Fruit fly (Drosophila melanogaster) whole organism, embryonic: ENCODE results near the gene COX5B.
A peak's percentile ranks its signal among the peaks of the same experiment; 100 is the strongest.

ENCODE experiments used
- Abd-B ChIP-seq: fragments of 200-800 bp; sonication (Bioruptor generic); optimal IDR thresholded peaks from 2 replicates; lab custom pipeline; 2018; ENCODE audit warnings: missing biosample characterization, mild to moderate bottlenecking, missing genetic modification characterization, moderate library complexity
- CG10654 ChIP-seq: fragments of 200-800 bp; sonication (Bioruptor generic); optimal IDR thresholded peaks from 2 replicates; lab custom pipeline; 2016; ENCODE audit warnings: missing biosample characterization, missing genetic modification characterization
- CG11085 ChIP-seq: fragments of 200-800 bp; sonication (Bioruptor generic); IDR thresholded peaks from 2 replicates; pipeline ENCODE4 v1.3.6; 2022; ENCODE audit warnings: missing biosample characterization, missing genetic modification characterization
- CG11093 ChIP-seq: fragments of 200-800 bp; sonication (Bioruptor generic); IDR thresholded peaks from 3 replicates; pipeline ENCODE4 v1.3.6; 2022; ENCODE audit warnings: missing biosample characterization, missing genetic modification characterization
- CG11247 ChIP-seq: fragments of 200-800 bp; sonication (Bioruptor generic); IDR thresholded peaks from 2 replicates; pipeline ENCODE4 v1.3.6; 2022; ENCODE audit warnings: missing biosample characterization, missing genetic modification characterization
- CG12155 ChIP-seq: fragments of 200-800 bp; sonication (Bioruptor generic); optimal IDR thresholded peaks from 3 replicates; lab custom pipeline; 2016; ENCODE audit warnings: missing biosample characterization, missing genetic modification characterization
- CG13894 ChIP-seq: fragments of 200-800 bp; sonication (Bioruptor generic); optimal IDR thresholded peaks from 3 replicates; lab custom pipeline; 2018; ENCODE audit warnings: missing biosample characterization, mild to moderate bottlenecking, missing genetic modification characterization, moderate library complexity
- CG17568 ChIP-seq: fragments of 200-800 bp; sonication (Bioruptor generic); optimal IDR thresholded peaks from 2 replicates; lab custom pipeline; 2018; ENCODE audit warnings: missing biosample characterization, mild to moderate bottlenecking, missing genetic modification characterization, moderate library complexity
- CG32767 ChIP-seq: fragments of 200-800 bp; sonication (Bioruptor generic); IDR thresholded peaks from 2 replicates; pipeline ENCODE4 v1.3.6; 2022; ENCODE audit warnings: missing biosample characterization, missing genetic modification characterization
- CG3281 ChIP-seq: fragments of 200-800 bp; sonication (Bioruptor generic); optimal IDR thresholded peaks from 3 replicates; lab custom pipeline; 2017; ENCODE audit warnings: missing biosample characterization, mild to moderate bottlenecking, missing genetic modification characterization
- CG33557 ChIP-seq: fragments of 200-800 bp; sonication (Bioruptor generic); optimal IDR thresholded peaks from 2 replicates; lab custom pipeline; 2019; ENCODE audit warnings: missing biosample characterization, mild to moderate bottlenecking, missing genetic modification characterization, moderate library complexity
- CG3838 ChIP-seq: fragments of 200-800 bp; sonication (Bioruptor generic); optimal IDR thresholded peaks from 3 replicates; lab custom pipeline; 2016; ENCODE audit warnings: missing biosample characterization, missing genetic modification characterization
- CG4424 ChIP-seq: fragments of 200-800 bp; sonication (Bioruptor generic); optimal IDR thresholded peaks from 3 replicates; lab custom pipeline; 2016; ENCODE audit warnings: missing biosample characterization, missing genetic modification characterization
- CG4730 ChIP-seq: fragments of 200-800 bp; sonication (Bioruptor generic); IDR thresholded peaks from 2 replicates; pipeline ENCODE4 v1.3.6; 2022; ENCODE audit warnings: missing biosample characterization, missing genetic modification characterization
- CG8089 ChIP-seq: fragments of 200-800 bp; sonication (Bioruptor generic); optimal IDR thresholded peaks from 3 replicates; lab custom pipeline; 2016; ENCODE audit warnings: missing biosample characterization, missing genetic modification characterization
- CG8478 ChIP-seq: fragments of >200 bp; optimal IDR thresholded peaks from 2 replicates; lab custom pipeline; 2018
- CG9437 ChIP-seq: fragments of 200-800 bp; sonication (Bioruptor generic); optimal IDR thresholded peaks from 2 replicates; lab custom pipeline; 2018; ENCODE audit warnings: missing biosample characterization, mild to moderate bottlenecking, missing genetic modification characterization
- CG9609 ChIP-seq: fragments of 200-800 bp; sonication (Bioruptor generic); optimal IDR thresholded peaks from 3 replicates; lab custom pipeline; 2016; ENCODE audit warnings: missing biosample characterization, missing genetic modification characterization
- Gsc ChIP-seq: fragments of 200-800 bp; sonication (Bioruptor generic); IDR thresholded peaks from 2 replicates; pipeline ENCODE4 v1.3.6; 2022; ENCODE audit warnings: missing biosample characterization, missing genetic modification characterization
- Hmr ChIP-seq: fragments of 200-800 bp; sonication (Bioruptor generic); optimal IDR thresholded peaks from 3 replicates; lab custom pipeline; 2017; ENCODE audit warnings: mild to moderate bottlenecking, missing biosample characterization, missing genetic modification reagents, missing genetic modification characterization
- Kr ChIP-seq: fragments of 200-800 bp; sonication (Bioruptor generic); optimal IDR thresholded peaks from 2 replicates; lab custom pipeline; 2017; ENCODE audit warnings: missing biosample characterization, mild to moderate bottlenecking, missing genetic modification characterization
- NC2α ChIP-seq: fragments of 200-800 bp; sonication (Bioruptor generic); optimal IDR thresholded peaks from 2 replicates; lab custom pipeline; 2016; ENCODE audit warnings: missing biosample characterization, missing genetic modification characterization
- Optix ChIP-seq: fragments of 200-800 bp; sonication (Bioruptor generic); IDR thresholded peaks from 3 replicates; pipeline ENCODE4 v1.3.6; 2022; ENCODE audit warnings: missing biosample characterization, missing genetic modification characterization
- Spps ChIP-seq: fragments of 200-800 bp; sonication (Bioruptor generic); optimal IDR thresholded peaks from 2 replicates; lab custom pipeline; 2018; ENCODE audit warnings: missing biosample characterization, mild to moderate bottlenecking, missing genetic modification characterization
- Xbp1 ChIP-seq: fragments of 200-800 bp; sonication (Bioruptor generic); optimal IDR thresholded peaks from 3 replicates; lab custom pipeline; 2016; ENCODE audit warnings: missing biosample characterization, mild to moderate bottlenecking, missing genetic modification characterization
- ab ChIP-seq: fragments of 200-800 bp; sonication (Bioruptor generic); optimal IDR thresholded peaks from 2 replicates; lab custom pipeline; 2016; ENCODE audit warnings: missing biosample characterization, missing genetic modification characterization
- cas ChIP-seq: fragments of 200-800 bp; sonication (Bioruptor generic); IDR thresholded peaks from 2 replicates; pipeline ENCODE4 v1.3.6; 2022; ENCODE audit warnings: missing biosample characterization, missing genetic modification characterization
- caup ChIP-seq: fragments of 200-800 bp; sonication (Bioruptor generic); optimal IDR thresholded peaks from 3 replicates; lab custom pipeline; 2017; ENCODE audit warnings: missing biosample characterization, mild to moderate bottlenecking, missing genetic modification characterization, moderate library complexity; ENCODE audit not compliant: severe bottlenecking
- chinmo ChIP-seq: fragments of 200-800 bp; sonication (Bioruptor generic); IDR thresholded peaks from 4 replicates; pipeline ENCODE4 v1.3.6; 2022; ENCODE audit warnings: missing biosample characterization, missing genetic modification characterization; ENCODE audit not compliant: partially characterized antibody
- chm ChIP-seq: fragments of 200-800 bp; sonication (Bioruptor generic); IDR thresholded peaks from 2 replicates; pipeline ENCODE4 v1.3.6; 2022; ENCODE audit warnings: missing biosample characterization, missing genetic modification characterization
- dpn ChIP-seq, 2 experiments: fragments of 200-800 bp; sonication (Bioruptor generic); optimal IDR thresholded peaks; 3 replicates each; lab custom pipeline; 2016; ENCODE audit warnings: missing biosample characterization in 2 of 2, missing genetic modification characterization in 2 of 2
- grau ChIP-seq: fragments of 200-800 bp; optimal IDR thresholded peaks from 3 replicates; lab custom pipeline; 2019; ENCODE audit warnings: missing biosample characterization, mild to moderate bottlenecking, missing genetic modification characterization, moderate library complexity
- gsb ChIP-seq: fragments of 200-800 bp; sonication (Bioruptor generic); IDR thresholded peaks from 2 replicates; pipeline ENCODE4 v1.3.6; 2022; ENCODE audit warnings: missing biosample characterization, missing genetic modification characterization
- jumu ChIP-seq: fragments of 200-800 bp; sonication (Bioruptor generic); optimal IDR thresholded peaks from 3 replicates; lab custom pipeline; 2016; ENCODE audit warnings: missing biosample characterization, missing genetic modification characterization
- lola ChIP-seq, 3 experiments: fragments of >200 bp in 2 of 3; fragments of 200-800 bp in 1 of 3; sonication (Bioruptor generic) in 1 of 3; optimal IDR thresholded peaks; 2 replicates each; lab custom pipeline; 2017 to 2019; ENCODE audit warnings: missing biosample characterization in 3 of 3, missing genetic modification characterization in 3 of 3, mild to moderate bottlenecking in 1 of 3, moderate library complexity in 1 of 3
- luna ChIP-seq: fragments of 200-800 bp; sonication (Bioruptor generic); optimal IDR thresholded peaks from 2 replicates; lab custom pipeline; 2016; ENCODE audit warnings: missing biosample characterization, missing genetic modification characterization
- nerfin-1 ChIP-seq: fragments of 200-800 bp; sonication (Bioruptor generic); optimal IDR thresholded peaks from 3 replicates; lab custom pipeline; 2019; ENCODE audit warnings: missing biosample characterization, mild to moderate bottlenecking, missing genetic modification characterization, moderate library complexity
- nerfin-2 ChIP-seq: fragments of 200-800 bp; sonication (Bioruptor generic); IDR thresholded peaks from 2 replicates; pipeline ENCODE4 v1.3.6; 2022; ENCODE audit warnings: missing biosample characterization, missing genetic modification characterization; ENCODE audit not compliant: partially characterized antibody
- p53 ChIP-seq: fragments of 200-800 bp; sonication (Bioruptor generic); optimal IDR thresholded peaks from 2 replicates; lab custom pipeline; 2016; ENCODE audit warnings: missing biosample characterization, missing genetic modification characterization
- pum ChIP-seq: fragments of 200-800 bp; sonication (Bioruptor generic); optimal IDR thresholded peaks from 2 replicates; lab custom pipeline; 2016; ENCODE audit warnings: missing biosample characterization, missing genetic modification characterization
- repo ChIP-seq: fragments of 200-800 bp; sonication (Bioruptor generic); optimal IDR thresholded peaks from 2 replicates; lab custom pipeline; 2016; ENCODE audit warnings: missing biosample characterization, missing genetic modification characterization
- rib ChIP-seq: fragments of 200-800 bp; sonication (Bioruptor generic); IDR thresholded peaks from 2 replicates; pipeline ENCODE4 v1.3.6; 2022; ENCODE audit warnings: missing biosample characterization, missing genetic modification characterization
- salm ChIP-seq: fragments of 200-800 bp; sonication (Bioruptor generic); optimal IDR thresholded peaks from 2 replicates; lab custom pipeline; 2018; ENCODE audit warnings: missing biosample characterization, mild to moderate bottlenecking, missing genetic modification characterization
- sens-2 ChIP-seq: fragments of 200-800 bp; sonication (Bioruptor generic); IDR thresholded peaks from 2 replicates; pipeline ENCODE4 v1.3.6; 2022; ENCODE audit warnings: missing biosample characterization, missing genetic modification characterization
- slp2 ChIP-seq: fragments of 200-800 bp; sonication (Bioruptor generic); optimal IDR thresholded peaks from 2 replicates; lab custom pipeline; 2016; ENCODE audit warnings: missing biosample characterization, missing genetic modification characterization
- so ChIP-seq: fragments of 200-800 bp; sonication (Bioruptor generic); IDR thresholded peaks from 3 replicates; pipeline ENCODE4 v1.3.6; 2022; ENCODE audit warnings: missing biosample characterization, missing genetic modification characterization
- ssp ChIP-seq: fragments of 200-800 bp; sonication (Bioruptor generic); IDR thresholded peaks from 2 replicates; pipeline ENCODE4 v1.3.6; 2022; ENCODE audit warnings: missing biosample characterization, missing genetic modification characterization
- ttk ChIP-seq: fragments of 200-800 bp; sonication (Bioruptor generic); IDR thresholded peaks from 2 replicates; pipeline ENCODE4 v2.1.2; 2022; ENCODE audit warnings: missing biosample characterization, missing genetic modification characterization
- wor ChIP-seq: fragments of 200-800 bp; sonication (Bioruptor generic); IDR thresholded peaks from 2 replicates; pipeline ENCODE4 v1.3.6; 2022; ENCODE audit warnings: missing biosample characterization, missing genetic modification characterization
- zen ChIP-seq: fragments of 200-800 bp; sonication (Bioruptor generic); optimal IDR thresholded peaks from 3 replicates; lab custom pipeline; 2018; ENCODE audit warnings: missing biosample characterization, mild to moderate bottlenecking, missing genetic modification characterization, moderate library complexity
- zfh1 ChIP-seq: fragments of 200-800 bp; sonication (Bioruptor generic); IDR thresholded peaks from 3 replicates; pipeline ENCODE4 v1.3.6; 2022; ENCODE audit warnings: missing biosample characterization, missing genetic modification characterization

COX5B gene

DNA sequence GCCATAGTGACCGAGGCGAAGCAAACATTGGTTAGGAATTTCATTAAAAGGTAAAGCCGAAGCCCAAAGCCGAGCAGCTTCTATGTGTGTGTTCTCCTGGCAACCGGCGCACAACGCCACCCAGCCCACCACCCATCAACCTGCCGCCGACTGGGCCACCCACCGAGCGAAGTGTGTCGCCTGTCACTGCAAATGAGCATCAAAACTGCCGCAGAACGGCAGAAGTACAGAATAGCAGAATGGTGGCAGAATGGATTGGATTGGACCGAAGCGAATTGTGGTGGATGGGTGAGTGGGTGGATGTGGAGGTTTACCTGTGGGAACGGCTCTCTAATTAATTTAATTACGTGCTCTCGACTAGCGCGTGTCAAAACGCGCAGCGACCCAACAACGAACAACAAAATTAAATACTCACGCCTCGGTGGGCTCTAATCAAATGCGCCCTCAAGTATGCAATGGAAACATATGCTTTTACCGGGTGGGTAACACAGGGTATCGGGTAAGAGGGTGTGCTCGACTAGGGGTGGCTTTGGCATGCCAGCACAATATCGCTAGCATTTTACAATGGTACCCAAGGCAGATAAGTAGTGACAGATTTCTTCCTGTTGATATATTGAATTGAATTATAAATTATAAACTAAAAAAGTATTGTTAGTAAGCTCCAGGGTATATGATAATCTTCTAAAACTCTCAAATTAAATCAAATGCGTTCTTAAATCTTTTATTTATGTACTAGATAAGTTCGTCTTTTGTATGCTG, 17.8 kb upstream of the COX5B start (continued):
- TF ChIP-seq salm (tag; lab: Kevin White, UChicago), result no peak
- TF ChIP-seq ab (GFP tag; lab: Kevin White, UChicago), result no peak
- TF ChIP-seq NC2α (GFP tag; lab: Kevin White, UChicago), result no peak
- TF ChIP-seq luna (GFP tag; lab: Kevin White, UChicago), result no peak
- no peak for TF ChIP-seq CG10654 (GFP tag; lab: Kevin White, UChicago)
- no peak for TF ChIP-seq CG32767 (GFP tag; lab: Robert Waterston, UW)
- TF ChIP-seq CG9437 (GFP tag; lab: Kevin White, UChicago), result peak; percentile 14
- TF ChIP-seq Spps (tag; lab: Kevin White, UChicago), result no peak
- no peak for TF ChIP-seq chinmo
- TF ChIP-seq CG3838 (GFP tag; lab: Kevin White, UChicago), result no peak
- TF ChIP-seq zen (tag; lab: Kevin White, UChicago), result no peak
- TF ChIP-seq slp2, result no peak
- TF ChIP-seq so (GFP tag; lab: Robert Waterston, UW), result no peak
- TF ChIP-seq CG11247 (GFP tag; lab: Robert Waterston, UW), result no peak
- TF ChIP-seq jumu, result no peak
- TF ChIP-seq nerfin-2 (GFP tag; lab: Robert Waterston, UW), result 0 out of 2 replicates have a peak, but pooled peaks have one; percentile 42
- TF ChIP-seq CG4424, result no peak
- no peak for TF ChIP-seq Optix (GFP tag; lab: Robert Waterston, UW)
- no peak for TF ChIP-seq pum
- no peak for TF ChIP-seq grau (tag; lab: Kevin White, UChicago)
- TF ChIP-seq ssp (GFP tag; lab: Robert Waterston, UW), result no peak
- no peak for TF ChIP-seq chm
- TF ChIP-seq p53 (GFP tag; lab: Kevin White, UChicago), result no peak
- no peak for TF ChIP-seq Abd-B (GFP tag; lab: Kevin White, UChicago)
- no peak for TF ChIP-seq caup
- no peak for TF ChIP-seq ttk (GFP tag; lab: Robert Waterston, UW)
- no peak for TF ChIP-seq Gsc (GFP tag; lab: Robert Waterston, UW)
- TF ChIP-seq CG4730 (GFP tag; lab: Robert Waterston, UW), result no peak
- no peak for TF ChIP-seq Kr (GFP tag; lab: Kevin White, UChicago)
- TF ChIP-seq repo (GFP tag; lab: Kevin White, UChicago), result no peak
- no peak for TF ChIP-seq CG13894
- no peak for TF ChIP-seq nerfin-1 (tag; lab: Kevin White, UChicago)
- no peak for TF ChIP-seq CG3281 (GFP tag; lab: Kevin White, UChicago)
- TF ChIP-seq Hmr, result no peak
- no peak for TF ChIP-seq sens-2 (GFP tag; lab: Robert Waterston, UW)
- TF ChIP-seq CG8089 (GFP tag; lab: Kevin White, UChicago), result no peak
- TF ChIP-seq CG11093 (GFP tag; lab: Robert Waterston, UW), result no peak
- no peak for TF ChIP-seq rib
- TF ChIP-seq zfh1, result no peak
- TF ChIP-seq gsb (GFP tag; lab: Robert Waterston, UW), result no peak
- TF ChIP-seq cas (GFP tag; lab: Robert Waterston, UW), result no peak
- no peak for TF ChIP-seq CG9609
- TF ChIP-seq CG8478 (lab: Kevin White, UChicago), result no peak
- peak in 1 of 3 experiments; percentile 24 for TF ChIP-seq lola (GFP tag; optimal IDR thresholded peaks at IDR 0.05; lab: Kevin White, UChicago)
- no peak for TF ChIP-seq wor (GFP tag; lab: Robert Waterston, UW)
- TF ChIP-seq Xbp1 (GFP tag; lab: Kevin White, UChicago), result peak; percentile 3
- TF ChIP-seq dpn (GFP tag; optimal IDR thresholded peaks at IDR 0.05; lab: Kevin White, UChicago), result no peak
- no peak for TF ChIP-seq CG17568 (GFP tag; lab: Kevin White, UChicago)
- TF ChIP-seq CG11085 (GFP tag; lab: Robert Waterston, UW), result no peak
- TF ChIP-seq CG12155, result no peak
- TF ChIP-seq CG33557 (GFP tag; lab: Kevin White, UChicago), result peak; percentile 26
